Fruit fly (Drosophila melanogaster) whole organism, embryonic: Measurements from ENCODE around the gene CG44158.

Experiments
- Bteb2 ChIP-seq: fragments of 200-800 bp; sonication (Bioruptor generic); optimal IDR thresholded peaks from 2 replicates; lab custom pipeline; 2016; ENCODE audit warnings: missing biosample characterization, missing genetic modification characterization
- CG11456 ChIP-seq: fragments of 200-800 bp; sonication (Bioruptor generic); IDR thresholded peaks from 3 replicates; pipeline ENCODE4 v1.3.6; 2022; ENCODE audit warnings: missing biosample characterization, missing genetic modification characterization
- CG13287 ChIP-seq: fragments of 200-800 bp; sonication (Bioruptor generic); IDR thresholded peaks from 2 replicates; pipeline ENCODE4 v1.3.6; 2022; ENCODE audit warnings: missing biosample characterization, missing genetic modification characterization; ENCODE audit not compliant: partially characterized antibody
- CG1529 ChIP-seq: fragments of 200-800 bp; sonication (Bioruptor generic); optimal IDR thresholded peaks from 3 replicates; lab custom pipeline; 2018; ENCODE audit warnings: missing biosample characterization, missing genetic modification characterization
- CG17568 ChIP-seq: fragments of 200-800 bp; sonication (Bioruptor generic); optimal IDR thresholded peaks from 2 replicates; lab custom pipeline; 2018; ENCODE audit warnings: missing biosample characterization, mild to moderate bottlenecking, missing genetic modification characterization, moderate library complexity
- CG18011 ChIP-seq: fragments of 200-800 bp; sonication (Bioruptor generic); optimal IDR thresholded peaks from 2 replicates; lab custom pipeline; 2017; ENCODE audit warnings: missing biosample characterization, missing genetic modification characterization, mild to moderate bottlenecking, moderate library complexity, missing genotype
- CG18764 ChIP-seq: fragments of 200-800 bp; sonication (Bioruptor generic); optimal IDR thresholded peaks from 3 replicates; lab custom pipeline; 2016; ENCODE audit warnings: missing biosample characterization, missing genetic modification characterization
- CG2199 ChIP-seq: fragments of 200-800 bp; sonication (Bioruptor generic); IDR thresholded peaks from 3 replicates; pipeline ENCODE4 v1.3.6; 2022; ENCODE audit warnings: missing biosample characterization, missing genetic modification characterization
- CG3065 ChIP-seq: fragments of 200-800 bp; sonication (Bioruptor generic); optimal IDR thresholded peaks from 2 replicates; lab custom pipeline; 2016; ENCODE audit warnings: missing biosample characterization, missing genetic modification characterization
- CG31388 ChIP-seq: fragments of 200-800 bp; sonication (Bioruptor generic); optimal IDR thresholded peaks from 2 replicates; lab custom pipeline; 2016; ENCODE audit warnings: missing biosample characterization, missing genetic modification characterization
- CG34224 ChIP-seq: fragments of 200-800 bp; sonication (Bioruptor generic); IDR thresholded peaks from 3 replicates; pipeline ENCODE4 v1.3.6; 2022; ENCODE audit warnings: missing biosample characterization, missing genetic modification characterization; ENCODE audit not compliant: partially characterized antibody
- CG42726 ChIP-seq: fragments of 200-800 bp; sonication (Bioruptor generic); IDR thresholded peaks from 2 replicates; pipeline ENCODE4 v1.3.6; 2022; ENCODE audit warnings: missing biosample characterization, missing genetic modification characterization; ENCODE audit not compliant: partially characterized antibody
- CG4424 ChIP-seq: fragments of 200-800 bp; sonication (Bioruptor generic); optimal IDR thresholded peaks from 3 replicates; lab custom pipeline; 2016; ENCODE audit warnings: missing biosample characterization, missing genetic modification characterization
- CG5180 ChIP-seq: fragments of 200-800 bp; sonication (Bioruptor generic); optimal IDR thresholded peaks from 3 replicates; lab custom pipeline; 2017; ENCODE audit warnings: missing biosample characterization, missing genetic modification characterization, mild to moderate bottlenecking, moderate library complexity, missing genetic modification reagents
- CG6683 ChIP-seq: fragments of 200-800 bp; sonication (Bioruptor generic); optimal IDR thresholded peaks from 2 replicates; lab custom pipeline; 2017; ENCODE audit warnings: missing biosample characterization, mild to moderate bottlenecking, missing genetic modification characterization, missing genetic modification reagents
- CG7963 ChIP-seq: fragments of 200-800 bp; sonication (Bioruptor generic); IDR thresholded peaks from 3 replicates; pipeline ENCODE4 v1.3.6; 2022; ENCODE audit warnings: missing biosample characterization, missing genetic modification characterization; ENCODE audit not compliant: partially characterized antibody
- CG8290 ChIP-seq, 3 experiments: fragments of 200-800 bp; sonication (Bioruptor generic); optimal IDR thresholded peaks; 2 replicates each; lab custom pipeline; 2016 to 2019; ENCODE audit warnings: missing biosample characterization in 3 of 3, missing genetic modification characterization in 3 of 3, mild to moderate bottlenecking in 2 of 3, moderate library complexity in 1 of 3
- CG8765 ChIP-seq: fragments of 200-800 bp; sonication (Bioruptor generic); IDR thresholded peaks from 2 replicates; pipeline ENCODE4 v1.3.6; 2022; ENCODE audit warnings: missing biosample characterization, missing genetic modification characterization
- CG9609 ChIP-seq: fragments of 200-800 bp; sonication (Bioruptor generic); optimal IDR thresholded peaks from 3 replicates; lab custom pipeline; 2016; ENCODE audit warnings: missing biosample characterization, missing genetic modification characterization
- Chrac-16 ChIP-seq: fragments of 200-800 bp; sonication (Bioruptor generic); optimal IDR thresholded peaks from 3 replicates; lab custom pipeline; 2016; ENCODE audit warnings: missing biosample characterization, missing genetic modification characterization
- Dip2 ChIP-seq: fragments of 200-800 bp; sonication (Bioruptor generic); IDR thresholded peaks from 2 replicates; pipeline ENCODE4 v1.3.6; 2022; ENCODE audit warnings: missing biosample characterization, missing genetic modification characterization
- Eip74EF ChIP-seq, 2 experiments: fragments of 200-800 bp in 1 of 2; fragments of >200 bp in 1 of 2; sonication (Bioruptor generic) in 1 of 2; optimal IDR thresholded peaks; 2 replicates each; lab custom pipeline; 2017 to 2019; ENCODE audit warnings: missing biosample characterization in 2 of 2, missing genetic modification characterization in 2 of 2, mild to moderate bottlenecking in 1 of 2, moderate library complexity in 1 of 2
- GATAe ChIP-seq: fragments of 200-800 bp; sonication (Bioruptor generic); conservative IDR thresholded peaks from 2 replicates; pipeline ENCODE4 v1.3.6; 2022; ENCODE audit warnings: missing biosample characterization, missing genetic modification characterization
- Gsc ChIP-seq: fragments of 200-800 bp; sonication (Bioruptor generic); IDR thresholded peaks from 2 replicates; pipeline ENCODE4 v1.3.6; 2022; ENCODE audit warnings: missing biosample characterization, missing genetic modification characterization
- H15 ChIP-seq: fragments of 200-800 bp; sonication (Bioruptor generic); IDR thresholded peaks from 3 replicates; pipeline ENCODE4 v1.3.6; 2022; ENCODE audit warnings: missing biosample characterization, missing genetic modification characterization
- H2.0 ChIP-seq: fragments of 200-800 bp; sonication (Bioruptor generic); IDR thresholded peaks from 2 replicates; pipeline ENCODE4 v1.3.6; 2022; ENCODE audit warnings: missing biosample characterization, missing genetic modification characterization
- HLH3B ChIP-seq: fragments of 200-800 bp; sonication (Bioruptor generic); IDR thresholded peaks from 2 replicates; pipeline ENCODE4 v1.3.6; 2022; ENCODE audit warnings: missing biosample characterization, missing genetic modification characterization
- Hand ChIP-seq: fragments of 200-800 bp; sonication (Bioruptor generic); optimal IDR thresholded peaks from 2 replicates; lab custom pipeline; 2017; ENCODE audit warnings: mild to moderate bottlenecking, missing biosample characterization, missing genetic modification reagents, missing genetic modification characterization
- Hr39 ChIP-seq: fragments of >200 bp; optimal IDR thresholded peaks from 2 replicates; lab custom pipeline; 2017
- Lhr ChIP-seq: fragments of 200-800 bp; sonication (Bioruptor generic); optimal IDR thresholded peaks from 3 replicates; lab custom pipeline; 2017; ENCODE audit warnings: mild to moderate bottlenecking, missing biosample characterization, missing genetic modification reagents, missing genetic modification characterization
- Lpt ChIP-seq: fragments of >200 bp; optimal IDR thresholded peaks from 2 replicates; lab custom pipeline; 2018; ENCODE audit warnings: missing biosample characterization, missing genetic modification characterization
- MESR4 ChIP-seq: fragments of 200-800 bp; sonication (Bioruptor generic); optimal IDR thresholded peaks from 2 replicates; lab custom pipeline; 2018; ENCODE audit warnings: missing biosample characterization, mild to moderate bottlenecking, missing genetic modification characterization, moderate library complexity
- Optix ChIP-seq: fragments of 200-800 bp; sonication (Bioruptor generic); IDR thresholded peaks from 3 replicates; pipeline ENCODE4 v1.3.6; 2022; ENCODE audit warnings: missing biosample characterization, missing genetic modification characterization
- Pdp1 ChIP-seq, 2 experiments: fragments of 200-800 bp; sonication (Bioruptor generic); optimal IDR thresholded peaks; 3 replicates each; lab custom pipeline; 2016; ENCODE audit warnings: missing biosample characterization in 2 of 2, missing genetic modification characterization in 2 of 2, mild to moderate bottlenecking in 1 of 2, moderate library complexity in 1 of 2
- YL-1 ChIP-seq: fragments of 200-800 bp; sonication (Bioruptor generic); optimal IDR thresholded peaks from 3 replicates; lab custom pipeline; 2017; ENCODE audit warnings: missing biosample characterization, mild to moderate bottlenecking, missing genetic modification characterization
- al ChIP-seq: fragments of 200-800 bp; sonication (Bioruptor generic); IDR thresholded peaks from 2 replicates; pipeline ENCODE4 v1.3.6; 2022; ENCODE audit warnings: missing biosample characterization, missing genetic modification characterization
- cato ChIP-seq: fragments of 200-800 bp; sonication (Bioruptor generic); optimal IDR thresholded peaks from 2 replicates; lab custom pipeline; 2016; ENCODE audit warnings: missing biosample characterization, missing genetic modification characterization, borderline replicate concordance
- dm ChIP-seq: fragments of 200-800 bp; sonication (Bioruptor generic); optimal IDR thresholded peaks from 3 replicates; lab custom pipeline; 2016; ENCODE audit warnings: missing biosample characterization, missing genetic modification characterization
- eyg ChIP-seq: fragments of 200-800 bp; sonication (Bioruptor generic); optimal IDR thresholded peaks from 3 replicates; lab custom pipeline; 2016; ENCODE audit warnings: missing biosample characterization, missing genetic modification characterization
- grn ChIP-seq: fragments of 200-800 bp; sonication (Bioruptor generic); optimal IDR thresholded peaks from 3 replicates; lab custom pipeline; 2017; ENCODE audit warnings: missing biosample characterization, missing genetic modification characterization
- jigr1 ChIP-seq: fragments of 200-800 bp; sonication (Bioruptor generic); IDR thresholded peaks from 3 replicates; pipeline ENCODE4 v1.3.6; 2022; ENCODE audit warnings: missing biosample characterization, missing genetic modification characterization
- jing ChIP-seq: fragments of 200-800 bp; sonication (Bioruptor generic); optimal IDR thresholded peaks from 2 replicates; lab custom pipeline; 2018; ENCODE audit warnings: missing biosample characterization, mild to moderate bottlenecking, missing genetic modification characterization
- nom ChIP-seq: fragments of 200-800 bp; sonication (Bioruptor generic); optimal IDR thresholded peaks from 2 replicates; lab custom pipeline; 2017; ENCODE audit warnings: missing biosample characterization, missing genetic modification characterization, mild to moderate bottlenecking, moderate library complexity, missing genetic modification reagents
- sc ChIP-seq, 3 experiments: fragments of >200 bp in 2 of 3; fragments of 200-800 bp in 1 of 3; sonication (Bioruptor generic) in 1 of 3; optimal IDR thresholded peaks; 2 replicates in 2 of 3; 3 replicates in 1 of 3; lab custom pipeline; 2017; ENCODE audit warnings: mild to moderate bottlenecking in 1 of 3, missing biosample characterization in 1 of 3, missing genetic modification characterization in 1 of 3, missing genetic modification reagents in 1 of 3
- tin ChIP-seq: fragments of 200-800 bp; sonication (Bioruptor generic); optimal IDR thresholded peaks from 3 replicates; lab custom pipeline; 2016; ENCODE audit warnings: missing biosample characterization, missing genetic modification characterization
- tll ChIP-seq, 2 experiments: fragments of 200-800 bp in 1 of 2; fragments of >200 bp in 1 of 2; sonication (Bioruptor generic) in 1 of 2; optimal IDR thresholded peaks; 2 replicates each; lab custom pipeline; 2017 to 2019; ENCODE audit warnings: missing biosample characterization in 2 of 2, missing genetic modification characterization in 2 of 2, mild to moderate bottlenecking in 1 of 2, moderate library complexity in 1 of 2
- trem ChIP-seq: fragments of 200-800 bp; optimal IDR thresholded peaks from 3 replicates; lab custom pipeline; 2019; ENCODE audit warnings: missing biosample characterization, mild to moderate bottlenecking, missing genetic modification characterization, moderate library complexity
- unpg ChIP-seq: fragments of 200-800 bp; sonication (Bioruptor generic); optimal IDR thresholded peaks from 3 replicates; lab custom pipeline; 2018; ENCODE audit warnings: missing biosample characterization, mild to moderate bottlenecking, missing genetic modification characterization, moderate library complexity
- zfh2 ChIP-seq: fragments of 200-800 bp; sonication (Bioruptor generic); optimal IDR thresholded peaks from 2 replicates; lab custom pipeline; 2016; ENCODE audit warnings: missing biosample characterization, missing genetic modification characterization

The CG44158 gene

dm6 chr3R:18188702-18189125 is 19.9 kb upstream of the CG44158 start, which contains the start of the genes CG12321 and MED17 (continued):
- TF ChIP-seq CG42726 (GFP tag; lab: Robert Waterston, UW) (no peak), jing (GFP tag; lab: Kevin White, UChicago) (peak; percentile 69), GATAe (GFP tag; lab: Robert Waterston, UW) (peak; percentile 62; the same call in 1 of the 2 replicates), CG13287 (no peak), MESR4 (no peak), jigr1 (GFP tag; lab: Robert Waterston, UW) (peak; percentile 56; the same call in 1 of the 3 replicates), Eip74EF (GFP tag; optimal IDR thresholded peaks at IDR 0.05; lab: Kevin White, UChicago) (peak in 1 of 2 experiments; percentile 76), Lpt (GFP tag; lab: Kevin White, UChicago) (no peak), CG9609 (GFP tag; lab: Kevin White, UChicago) (peak; percentile 56), Hand (GFP tag; lab: Kevin White, UChicago) (peak; percentile 67), CG2199 (GFP tag; lab: Robert Waterston, UW) (no peak), Optix (GFP tag; lab: Robert Waterston, UW) (peak; percentile 57; the same call in 1 of the 3 replicates), grn (GFP tag; lab: Kevin White, UChicago) (no peak), CG11456 (GFP tag; lab: Robert Waterston, UW) (peak; percentile 92), CG4424 (GFP tag; lab: Kevin White, UChicago) (peak; percentile 91), Dip2 (GFP tag; lab: Robert Waterston, UW) (no peak), dm (peak; percentile 12), HLH3B (GFP tag; lab: Robert Waterston, UW) (peak; percentile 85), CG3065 (GFP tag; lab: Kevin White, UChicago) (peak; percentile 82), nom (GFP tag; lab: Kevin White, UChicago) (peak; percentile 59), tll (GFP tag; optimal IDR thresholded peaks at IDR 0.05; lab: Kevin White, UChicago) (no peak), CG34224 (no peak), CG18764 (peak; percentile 84), sc (optimal IDR thresholded peaks at IDR 0.05; lab: Kevin White, UChicago) (no peak), sc (GFP tag; optimal IDR thresholded peaks at IDR 0.05; lab: Kevin White, UChicago) (peak; percentile 85), Hr39 (lab: Kevin White, UChicago) (no peak), H15 (peak; percentile 72; the same call in 2 of the 3 replicates), Chrac-16 (GFP tag; lab: Kevin White, UChicago) (peak; percentile 92), H2.0 (GFP tag; lab: Robert Waterston, UW) (peak; percentile 81), eyg (no peak), YL-1 (peak; percentile 84), Bteb2 (peak; percentile 66), Gsc (peak; percentile 52), CG17568 (GFP tag; lab: Kevin White, UChicago) (no peak), unpg (GFP tag; lab: Kevin White, UChicago) (peak; percentile 84), al (peak; percentile 90), CG7963 (GFP tag; lab: Robert Waterston, UW) (no peak), cato (GFP tag; lab: Kevin White, UChicago) (peak; percentile 79), Lhr (GFP tag; lab: Kevin White, UChicago) (peak; percentile 55), Pdp1 (GFP tag; optimal IDR thresholded peaks at IDR 0.05; lab: Kevin White, UChicago) (peak; percentile 55 to 57), CG8765 (GFP tag; lab: Robert Waterston, UW) (peak; percentile 46), CG5180 (no peak), CG8290 (GFP tag; optimal IDR thresholded peaks at IDR 0.05; lab: Kevin White, UChicago) (peak; percentile 96), CG8290 (tag; optimal IDR thresholded peaks at IDR 0.05; lab: Kevin White, UChicago) (peak; percentile 73 to 85), zfh2 (GFP tag; lab: Kevin White, UChicago) (peak; percentile 79), CG18011 (GFP tag; lab: Kevin White, UChicago) (peak; percentile 81), CG31388 (GFP tag; lab: Kevin White, UChicago) (peak; percentile 82), CG6683 (GFP tag; lab: Kevin White, UChicago) (peak; percentile 71), CG1529 (peak; percentile 68), tin (peak; percentile 92), trem (peak; percentile 90)
